Worm (Caenorhabditis elegans): ENCODE measurements around the gene T19B10.2.

The T19B10.2 gene

DNA sequence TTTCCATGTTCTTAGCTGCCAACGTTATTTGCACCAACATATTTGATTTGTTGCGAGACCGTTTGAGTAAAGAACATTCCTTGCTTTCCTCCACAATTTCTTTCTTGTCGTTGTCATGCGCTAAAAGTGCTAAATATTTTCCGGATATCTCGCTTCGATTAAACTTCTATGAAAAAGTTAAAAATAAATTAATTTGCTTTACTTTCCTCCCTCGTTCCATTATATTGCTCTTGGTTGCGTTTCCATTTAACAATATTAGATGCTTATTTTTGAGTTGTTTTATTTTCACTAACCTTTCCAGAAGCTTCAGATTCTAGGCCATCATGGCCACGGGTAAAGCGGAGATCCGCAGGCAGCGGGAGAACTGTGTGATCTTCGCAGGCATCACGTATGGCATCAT lies 20.5 kb downstream of the T19B10.2 start, which contains the start of gene pgap-1:
Gene pgap-1 (plus strand): TSS at position 301 of the 400 bp plus-strand sequence.
- TF ChIP-seq ceh-13 (GFP tag; optimal IDR thresholded peaks at IDR 0.05) (no peak), pes-1 (GFP tag; IDR thresholded peaks at IDR 0.05) (no peak), hnd-1 (tag; optimal IDR thresholded peaks at IDR 0.05) (no peak), sea-1 (GFP tag; conservative IDR thresholded peaks at IDR 0.05) (no peak), ets-7 (tag; optimal IDR thresholded peaks at IDR 0.05) (no peak), aly-1 (tag; optimal IDR thresholded peaks at IDR 0.05) (no peak), tbx-11 (GFP tag; IDR thresholded peaks at IDR 0.05) (no peak), ama-1 (optimal IDR thresholded peaks at IDR 0.05) (no peak), hmg-4 (GFP tag; optimal IDR thresholded peaks at IDR 0.05) (no peak), hmbx-1 (tag; optimal IDR thresholded peaks at IDR 0.05) (no peak), flt-1 (GFP tag; IDR thresholded peaks at IDR 0.05) (no peak), B0310.2 (tag; optimal IDR thresholded peaks at IDR 0.05) (no peak), F13C5.2 (tag; optimal IDR thresholded peaks at IDR 0.05) (no peak), tbx-37 (GFP tag; conservative IDR thresholded peaks at IDR 0.05) (no peak), tra-4 (tag; optimal IDR thresholded peaks at IDR 0.05) (no peak), scrt-1 (GFP tag; IDR thresholded peaks at IDR 0.05) (no peak), ceh-36 (tag; optimal IDR thresholded peaks at IDR 0.05) (no peak)

DNA sequence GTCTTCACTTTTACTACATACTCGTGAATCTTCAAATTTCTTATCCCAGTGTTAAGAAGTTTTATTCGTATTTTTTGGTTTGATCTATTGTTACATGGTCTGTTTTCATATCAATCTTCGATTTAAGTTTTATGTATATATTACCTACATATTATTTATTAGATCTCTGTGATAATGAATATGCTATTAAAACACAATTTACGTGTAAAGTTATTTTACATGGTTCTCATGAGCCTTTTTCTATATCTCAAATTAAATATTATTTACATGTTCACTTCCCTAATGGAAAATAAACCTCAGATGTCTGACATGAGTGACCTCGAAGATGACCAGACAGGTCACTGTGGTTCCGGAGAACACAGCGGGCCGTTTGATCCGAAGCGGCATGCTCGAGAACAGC lies 23.4 kb downstream of the T19B10.2 start, which contains the start of gene mxl-1:
Gene mxl-1 (plus strand): TSS at position 301 of the 400 bp plus-strand sequence.
- no peak for TF ChIP-seq hnd-1 (tag; optimal IDR thresholded peaks at IDR 0.05)
- TF ChIP-seq hmbx-1 (tag; optimal IDR thresholded peaks at IDR 0.05), result no peak
- no peak for TF ChIP-seq pes-1 (GFP tag; IDR thresholded peaks at IDR 0.05)
- TF ChIP-seq F13C5.2 (tag; optimal IDR thresholded peaks at IDR 0.05), result no peak
- TF ChIP-seq ceh-36 (tag; optimal IDR thresholded peaks at IDR 0.05), result no peak
- no peak for TF ChIP-seq tbx-37 (GFP tag; conservative IDR thresholded peaks at IDR 0.05)
- no peak for TF ChIP-seq tbx-11 (GFP tag; IDR thresholded peaks at IDR 0.05)
- no peak for TF ChIP-seq hmg-4 (GFP tag; optimal IDR thresholded peaks at IDR 0.05)
- TF ChIP-seq ama-1 (optimal IDR thresholded peaks at IDR 0.05), result no peak
- TF ChIP-seq ets-7 (tag; optimal IDR thresholded peaks at IDR 0.05), result no peak
- no peak for TF ChIP-seq scrt-1 (GFP tag; IDR thresholded peaks at IDR 0.05)

DNA sequence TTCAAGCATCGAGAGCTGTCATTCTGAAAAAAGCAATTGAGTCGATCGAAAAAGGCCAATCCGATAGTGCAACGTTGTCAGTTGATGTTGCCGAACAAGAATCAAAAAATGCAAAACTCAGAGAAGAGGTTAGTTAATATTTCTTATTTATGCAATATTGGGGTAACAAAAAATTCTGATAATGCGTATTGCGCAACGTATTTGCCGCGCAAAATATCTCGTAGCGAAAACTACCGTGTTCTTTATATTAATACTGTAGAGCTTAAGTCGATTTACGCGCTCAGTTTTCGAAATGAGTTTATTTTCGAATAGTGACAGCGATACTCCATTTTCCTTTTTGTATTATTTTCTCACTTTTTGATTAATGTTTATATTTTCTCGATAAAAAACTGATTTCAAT lies 23.9 kb downstream of the T19B10.2 start:
- TF ChIP-seq sea-1 (GFP tag; conservative IDR thresholded peaks at IDR 0.05) (no peak), tra-4 (tag; optimal IDR thresholded peaks at IDR 0.05) (no peak), tbx-11 (GFP tag; IDR thresholded peaks at IDR 0.05) (no peak), tbx-37 (GFP tag; conservative IDR thresholded peaks at IDR 0.05) (no peak), hmg-4 (GFP tag; optimal IDR thresholded peaks at IDR 0.05) (no peak), pes-1 (GFP tag; IDR thresholded peaks at IDR 0.05) (no peak), hmbx-1 (tag; optimal IDR thresholded peaks at IDR 0.05) (no peak), flt-1 (GFP tag; IDR thresholded peaks at IDR 0.05) (no peak), hnd-1 (tag; optimal IDR thresholded peaks at IDR 0.05) (no peak)

DNA sequence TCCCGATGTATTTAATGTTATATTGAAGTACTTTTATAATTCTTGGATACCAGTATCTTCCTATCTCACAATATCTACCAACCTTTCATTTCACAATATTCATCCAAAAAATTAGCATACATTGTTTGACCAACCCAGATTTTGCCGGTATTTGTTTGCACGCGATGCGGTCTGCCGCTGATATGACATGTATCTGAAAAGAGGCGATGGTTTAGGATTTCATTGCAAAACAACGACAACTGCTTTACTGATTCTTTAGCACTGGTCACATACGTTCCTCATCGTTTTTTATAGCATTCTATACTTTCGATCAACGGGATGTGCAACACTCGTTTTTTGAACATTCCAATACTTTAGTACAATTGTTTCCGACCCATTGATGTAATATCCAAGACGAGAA lies 26.7 kb downstream of the T19B10.2 start, which contains the start of gene mam-4:
Gene mam-4 (plus strand): TSS at position 301 of the 400 bp plus-strand sequence.
- TF ChIP-seq hmbx-1 (tag; optimal IDR thresholded peaks at IDR 0.05) (no peak), pes-1 (GFP tag; IDR thresholded peaks at IDR 0.05) (no peak)

DNA sequence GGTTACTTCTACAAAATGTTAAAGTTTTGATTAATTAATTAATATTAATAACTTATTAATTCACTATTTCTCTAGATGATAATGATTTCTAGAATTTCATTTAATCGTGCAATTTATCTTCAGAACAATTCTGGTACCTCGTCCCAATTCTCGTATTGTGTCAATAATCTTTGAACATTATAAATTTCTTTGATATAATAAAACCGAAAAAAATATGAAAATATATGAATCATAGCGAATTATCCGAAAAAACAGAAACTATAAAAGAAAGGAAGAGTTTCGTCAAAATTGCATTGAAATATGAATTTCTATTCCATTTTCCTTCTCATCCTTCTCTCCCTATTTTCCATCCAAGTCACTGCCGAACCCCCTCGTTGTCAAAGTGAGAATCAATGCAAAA lies 29.6 kb downstream of the T19B10.2 start, which contains the start of gene T19B10.12:
Gene T19B10.12 (plus strand): TSS at position 301 of the 400 bp plus-strand sequence.
- TF ChIP-seq ama-1 (optimal IDR thresholded peaks at IDR 0.05) (no peak), tra-4 (tag; optimal IDR thresholded peaks at IDR 0.05) (no peak), hmg-4 (GFP tag; optimal IDR thresholded peaks at IDR 0.05) (no peak), ets-7 (tag; optimal IDR thresholded peaks at IDR 0.05) (no peak), F13C5.2 (tag; optimal IDR thresholded peaks at IDR 0.05) (no peak), ceh-13 (GFP tag; optimal IDR thresholded peaks at IDR 0.05) (no peak), sea-1 (GFP tag; conservative IDR thresholded peaks at IDR 0.05) (no peak), pes-1 (GFP tag; IDR thresholded peaks at IDR 0.05) (no peak), flt-1 (GFP tag; IDR thresholded peaks at IDR 0.05) (no peak), hnd-1 (tag; optimal IDR thresholded peaks at IDR 0.05) (no peak)

DNA sequence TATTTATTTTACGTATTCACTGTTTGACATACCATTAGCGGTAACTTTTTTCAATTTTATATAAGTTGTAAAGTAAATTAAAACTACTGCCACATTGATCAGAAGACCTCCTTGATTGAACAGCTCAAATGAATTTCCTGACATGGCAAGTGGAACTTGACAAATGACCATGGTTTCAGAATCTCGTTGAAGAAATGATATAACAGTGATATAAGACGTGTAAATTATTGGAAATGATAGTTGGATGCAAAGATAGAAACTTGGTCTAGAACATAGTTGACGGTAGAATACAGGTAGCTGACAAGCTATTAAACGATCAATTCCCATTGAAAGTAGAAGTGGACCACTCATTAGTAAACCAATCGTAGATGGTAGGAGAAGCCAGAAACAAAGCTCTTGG lies 30.7 kb downstream of the T19B10.2 start:
- no peak for TF ChIP-seq hmbx-1 (tag; optimal IDR thresholded peaks at IDR 0.05)

DNA sequence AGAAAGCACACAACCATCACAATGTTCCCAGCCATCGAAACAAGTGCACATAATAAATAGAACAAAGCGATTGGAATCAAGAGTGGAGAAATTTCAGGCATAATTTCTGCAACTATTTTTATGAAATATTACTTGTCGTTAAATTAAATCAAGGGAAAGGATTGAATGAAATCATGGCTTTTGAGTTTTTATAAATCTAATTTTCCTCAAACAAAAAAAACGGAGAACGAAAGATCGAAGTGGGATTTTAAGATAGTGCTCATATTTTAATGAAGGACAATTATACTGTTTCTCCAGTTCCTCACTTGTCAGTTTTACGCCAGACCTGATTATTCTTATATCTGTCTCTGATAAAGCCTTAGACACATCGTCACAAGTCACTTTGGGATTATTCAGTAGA lies 31.3 kb downstream of the T19B10.2 start, which contains the start of gene srsx-33:
Gene srsx-33 (minus strand): TSS at position 101 of the 400 bp plus-strand sequence.
- TF ChIP-seq hmbx-1 (tag; optimal IDR thresholded peaks at IDR 0.05) (no peak), ceh-13 (GFP tag; optimal IDR thresholded peaks at IDR 0.05) (no peak), ama-1 (optimal IDR thresholded peaks at IDR 0.05) (no peak), flt-1 (GFP tag; IDR thresholded peaks at IDR 0.05) (no peak), F13C5.2 (tag; optimal IDR thresholded peaks at IDR 0.05) (no peak), hnd-1 (tag; optimal IDR thresholded peaks at IDR 0.05) (no peak), ceh-36 (tag; optimal IDR thresholded peaks at IDR 0.05) (no peak), hmg-4 (GFP tag; optimal IDR thresholded peaks at IDR 0.05) (no peak), tbx-37 (GFP tag; conservative IDR thresholded peaks at IDR 0.05) (no peak), aly-1 (tag; optimal IDR thresholded peaks at IDR 0.05) (no peak), pes-1 (GFP tag; IDR thresholded peaks at IDR 0.05) (no peak)

DNA sequence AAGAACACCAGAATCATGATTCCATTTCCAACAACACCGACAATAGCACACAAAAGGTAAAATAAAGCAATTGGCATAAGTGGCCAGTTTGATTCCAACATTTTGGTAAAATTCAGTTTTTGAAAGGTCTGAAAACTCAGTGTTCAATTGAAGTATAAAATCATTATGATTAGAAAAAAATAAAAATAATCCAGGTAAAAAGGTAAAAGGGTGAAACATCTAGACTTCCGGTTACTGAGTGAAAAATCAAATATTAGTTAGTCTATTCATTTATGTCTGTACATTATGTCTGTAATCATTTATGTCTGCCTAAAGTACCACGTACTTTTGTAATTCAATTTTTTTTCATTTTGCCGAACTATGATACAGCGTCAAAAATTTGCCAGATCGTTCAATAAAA lies 33.9 kb downstream of the T19B10.2 start, which contains the start of gene srsx-31:
Gene srsx-31 (minus strand): TSS at position 101 of the 400 bp plus-strand sequence.
- TF ChIP-seq flt-1 (GFP tag; IDR thresholded peaks at IDR 0.05) (no peak), sea-1 (GFP tag; conservative IDR thresholded peaks at IDR 0.05) (no peak), F13C5.2 (tag; optimal IDR thresholded peaks at IDR 0.05) (no peak)

DNA sequence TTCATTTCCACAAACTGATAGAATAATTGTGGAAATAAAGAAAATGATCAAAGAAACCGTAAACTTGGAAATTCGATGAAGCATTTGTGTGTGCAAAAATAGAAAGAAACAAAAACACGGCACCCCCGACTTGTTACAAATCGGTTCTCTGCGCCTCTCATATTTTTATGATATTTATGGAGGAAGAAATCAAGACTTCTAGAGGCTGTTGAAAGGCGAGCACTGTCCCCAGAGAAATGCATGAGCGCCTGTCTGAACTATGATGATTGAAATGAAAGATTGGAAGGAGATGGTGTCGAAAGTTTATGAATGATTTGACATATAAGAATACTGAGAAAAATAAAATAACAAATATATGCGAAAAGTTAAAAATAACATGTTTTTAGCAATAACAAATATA lies 37.8 kb downstream of the T19B10.2 start, which contains the start of gene lgc-36:
Gene lgc-36 (minus strand): TSS at position 101 of the 400 bp plus-strand sequence.
- no peak for TF ChIP-seq F13C5.2 (tag; optimal IDR thresholded peaks at IDR 0.05)
- TF ChIP-seq tbx-11 (GFP tag; IDR thresholded peaks at IDR 0.05), result no peak
- TF ChIP-seq ceh-36 (tag; optimal IDR thresholded peaks at IDR 0.05), result no peak
- no peak for TF ChIP-seq tra-4 (tag; optimal IDR thresholded peaks at IDR 0.05)
- TF ChIP-seq ama-1 (optimal IDR thresholded peaks at IDR 0.05), result no peak
- no peak for TF ChIP-seq sea-1 (GFP tag; conservative IDR thresholded peaks at IDR 0.05)
- TF ChIP-seq hnd-1 (tag; optimal IDR thresholded peaks at IDR 0.05), result no peak

All from whole organism, early embryonic.